Worm (Caenorhabditis elegans): ENCODE results near the gene nspb-9.

Gene nspb-9

ce11 chrII:14611307-14611706 lies 30.6 kb downstream of the nspb-9 start:
- TF ChIP-seq elt-1 (tag; optimal IDR thresholded peaks at IDR 0.05) (no peak), sma-3 (GFP tag; optimal IDR thresholded peaks at IDR 0.05) (no peak), lin-39 (tag; optimal IDR thresholded peaks at IDR 0.05) (no peak), lin-13 (GFP tag; optimal IDR thresholded peaks at IDR 0.05) (no peak), ztf-11 (tag; optimal IDR thresholded peaks at IDR 0.05) (no peak), elt-3 (tag; optimal IDR thresholded peaks at IDR 0.05) (no peak), mab-5 (tag; optimal IDR thresholded peaks at IDR 0.05) (no peak), nhr-11 (tag; optimal IDR thresholded peaks at IDR 0.05) (no peak), nhr-6 (tag; optimal IDR thresholded peaks at IDR 0.05) (no peak)

- no peak for TF ChIP-seq dmd-4 (tag; optimal IDR thresholded peaks at IDR 0.05)
- TF ChIP-seq ama-1 (optimal IDR thresholded peaks at IDR 0.05), result no peak
- TF ChIP-seq sma-3 (GFP tag; optimal IDR thresholded peaks at IDR 0.05), result no peak
- no peak for TF ChIP-seq ceh-82 (tag; optimal IDR thresholded peaks at IDR 0.05)
- TF ChIP-seq sma-9 (GFP tag; optimal IDR thresholded peaks at IDR 0.05), result no peak
- TF ChIP-seq sma-9 (tag; optimal IDR thresholded peaks at IDR 0.05), result no peak
- TF ChIP-seq unc-39 (tag; optimal IDR thresholded peaks at IDR 0.05), result no peak
These were observed 35.1 kb downstream of the nspb-9 start, which contains the start of gene mltn-9 for ce11 chrII:14615735-14616134. TSS of gene mltn-9 (plus strand) at chrII:14616035.

- peak; percentile 27 for TF ChIP-seq nhr-25 (tag; optimal IDR thresholded peaks at IDR 0.05)
- TF ChIP-seq ceh-16 (tag; optimal IDR thresholded peaks at IDR 0.05), result no peak
- no peak for TF ChIP-seq nhr-11 (tag; optimal IDR thresholded peaks at IDR 0.05)
- peak; percentile 27 for TF ChIP-seq fos-1 (tag; optimal IDR thresholded peaks at IDR 0.05)
- no peak for TF ChIP-seq elt-1 (tag; optimal IDR thresholded peaks at IDR 0.05)
- TF ChIP-seq nhr-129 (tag; optimal IDR thresholded peaks at IDR 0.05), result no peak
- no peak for TF ChIP-seq sma-3 (GFP tag; optimal IDR thresholded peaks at IDR 0.05)
- peak; percentile 34 for TF ChIP-seq blmp-1 (tag; optimal IDR thresholded peaks at IDR 0.05; ENCODE audit: insufficient read depth)
- TF ChIP-seq lsy-2 (tag; optimal IDR thresholded peaks at IDR 0.05), result peak in 1 of 2 experiments; percentile 52
- no peak for TF ChIP-seq F13H6.1 (tag; optimal IDR thresholded peaks at IDR 0.05)
- TF ChIP-seq ama-1 (optimal IDR thresholded peaks at IDR 0.05), result no peak
- no peak for TF ChIP-seq elt-3 (tag; optimal IDR thresholded peaks at IDR 0.05)
These were observed 35.7 kb downstream of the nspb-9 start for ce11 chrII:14616402-14616801.

- TF ChIP-seq nhr-6 (tag; optimal IDR thresholded peaks at IDR 0.05) (no peak), ztf-1 (GFP tag; conservative IDR thresholded peaks at IDR 0.05) (no peak), fos-1 (tag; optimal IDR thresholded peaks at IDR 0.05) (peak; percentile 62), sma-9 (GFP tag; optimal IDR thresholded peaks at IDR 0.05) (peak; percentile 50), sma-9 (tag; optimal IDR thresholded peaks at IDR 0.05) (no peak), Y55F3AM.14 (GFP tag; optimal IDR thresholded peaks at IDR 0.05) (no peak), mdl-1 (tag; optimal IDR thresholded peaks at IDR 0.05) (no peak), sma-3 (GFP tag; optimal IDR thresholded peaks at IDR 0.05) (peak; percentile 29), ztf-4 (tag; optimal IDR thresholded peaks at IDR 0.05) (no peak), nhr-21 (tag; optimal IDR thresholded peaks at IDR 0.05) (peak; percentile 18), unc-62 (GFP tag; optimal IDR thresholded peaks at IDR 0.05) (no peak), elt-3 (tag; optimal IDR thresholded peaks at IDR 0.05) (no peak), unc-39 (tag; optimal IDR thresholded peaks at IDR 0.05) (no peak), aly-2 (tag; optimal IDR thresholded peaks at IDR 0.05) (no peak), gmeb-1 (tag; optimal IDR thresholded peaks at IDR 0.05) (peak; percentile 43), mab-5 (tag; optimal IDR thresholded peaks at IDR 0.05) (no peak), nhr-129 (tag; optimal IDR thresholded peaks at IDR 0.05) (no peak)
These were observed 36.3 kb downstream of the nspb-9 start for ce11 chrII:14616927-14617326.

ce11 chrII:14618158-14618557 lies 37.5 kb downstream of the nspb-9 start:
- TF ChIP-seq F13H6.1 (tag; optimal IDR thresholded peaks at IDR 0.05) (no peak), elt-1 (tag; optimal IDR thresholded peaks at IDR 0.05) (no peak), skn-1 (tag; optimal IDR thresholded peaks at IDR 0.05) (no peak), lin-11 (tag; optimal IDR thresholded peaks at IDR 0.05) (no peak), nhr-6 (tag; optimal IDR thresholded peaks at IDR 0.05) (no peak), fos-1 (tag; optimal IDR thresholded peaks at IDR 0.05) (no peak), ZK546.5 (tag; optimal IDR thresholded peaks at IDR 0.05) (no peak), nhr-77 (tag; optimal IDR thresholded peaks at IDR 0.05) (no peak), nhr-25 (tag; optimal IDR thresholded peaks at IDR 0.05) (no peak), crh-2 (tag; optimal IDR thresholded peaks at IDR 0.05) (no peak), blmp-1 (tag; optimal IDR thresholded peaks at IDR 0.05; ENCODE audit: insufficient read depth) (no peak), R02D3.7 (tag; optimal IDR thresholded peaks at IDR 0.05) (no peak), nhr-10 (tag; optimal IDR thresholded peaks at IDR 0.05) (no peak), mbf-1 (tag; optimal IDR thresholded peaks at IDR 0.05) (no peak), unc-55 (GFP tag; optimal IDR thresholded peaks at IDR 0.05) (no peak), nhr-12 (tag; optimal IDR thresholded peaks at IDR 0.05) (no peak), egl-27 (tag; optimal IDR thresholded peaks at IDR 0.05) (no peak), zag-1 (tag; optimal IDR thresholded peaks at IDR 0.05) (no peak), unc-39 (tag; optimal IDR thresholded peaks at IDR 0.05) (no peak), peb-1 (tag; optimal IDR thresholded peaks at IDR 0.05) (no peak)

All from whole organism, L2 larva.